1 fruit fly cellular context compared by ENCODE assay signal in the genomic region with DNA sequence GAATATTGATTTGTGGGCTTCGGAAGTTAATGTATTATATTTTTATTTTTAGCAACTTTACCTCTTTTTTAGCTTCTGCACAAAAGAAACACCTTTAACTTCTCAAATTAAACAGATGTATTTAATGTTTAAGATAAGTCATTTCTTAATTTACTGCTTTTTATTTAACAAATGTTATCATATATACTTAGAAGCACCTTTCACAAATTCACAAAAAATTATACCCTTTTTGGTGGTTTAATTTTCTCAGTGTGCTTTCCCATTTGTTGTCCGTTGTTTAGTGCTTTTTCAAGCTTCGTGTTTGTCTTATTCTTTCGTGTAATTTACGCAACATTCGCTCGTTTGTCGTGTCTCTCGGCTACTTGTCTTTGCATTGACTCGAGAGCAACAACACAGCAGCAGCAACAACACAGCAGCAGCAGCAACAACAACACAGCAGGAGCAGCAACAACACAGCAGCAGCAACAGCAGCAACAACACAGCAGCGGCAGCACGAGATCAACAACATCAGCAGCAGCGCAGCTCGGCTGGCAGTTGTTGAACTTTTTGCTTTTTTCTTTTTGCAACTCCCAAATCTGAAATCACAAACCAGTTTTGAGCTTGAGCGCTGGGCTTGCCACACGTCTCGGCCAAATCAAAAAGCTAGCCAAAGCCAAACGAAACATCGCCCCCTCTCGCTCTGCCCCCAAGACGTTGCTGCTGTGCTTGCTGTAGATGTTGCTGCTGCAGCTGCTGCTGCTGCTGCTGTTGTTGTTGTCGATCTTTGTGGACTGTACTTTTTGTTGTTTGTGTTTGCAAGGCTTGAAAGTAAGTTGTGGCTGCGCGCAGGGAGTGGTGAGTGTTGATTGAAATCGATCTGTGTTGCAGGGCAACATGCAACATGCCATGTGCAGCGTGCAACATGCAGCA.
A peak's percentile ranks its signal among the peaks of the same experiment; 100 is the strongest.
TF ChIP-seq lines count a peak whose summit lies in the region.

No protein-coding gene starts in this region.

TF ChIP-seq in whole organism, embryonic, 481 proteins besides CTCF, POLR2A, EP300 and RAD21 (continued from another document):
- TF ChIP-seq Ptx1 (GFP tag; IDR thresholded peaks at IDR 0.05; lab: Robert Waterston, UW) (no peak), CG15601 (tag; optimal IDR thresholded peaks at IDR 0.05; lab: Kevin White, UChicago) (no peak), Fer1 (GFP tag; optimal IDR thresholded peaks at IDR 0.05; lab: Kevin White, UChicago) (peak; percentile 51), ara (GFP tag; IDR thresholded peaks at IDR 0.05; lab: Robert Waterston, UW) (peak; percentile 65), CG11695 (GFP tag; IDR thresholded peaks at IDR 0.05; lab: Robert Waterston, UW) (peak; percentile 77), CG6254 (GFP tag; optimal IDR thresholded peaks at IDR 0.05; lab: Kevin White, UChicago) (peak; percentile 19), CG8765 (GFP tag; IDR thresholded peaks at IDR 0.05; lab: Robert Waterston, UW) (no peak), Neu2 (GFP tag; optimal IDR thresholded peaks at IDR 0.05; lab: Kevin White, UChicago; ENCODE audit: borderline replicate concordance) (no peak), CG12659 (GFP tag; optimal IDR thresholded peaks at IDR 0.05; lab: Kevin White, UChicago) (no peak), CG6765 (GFP tag; optimal IDR thresholded peaks at IDR 0.05; lab: Kevin White, UChicago) (no peak), E2f2 (GFP tag; IDR thresholded peaks at IDR 0.05; lab: Robert Waterston, UW) (no peak), CG17829 (tag; optimal IDR thresholded peaks at IDR 0.05; lab: Kevin White, UChicago) (no peak), CG8089 (GFP tag; optimal IDR thresholded peaks at IDR 0.05; lab: Kevin White, UChicago) (no peak), CG17568 (GFP tag; optimal IDR thresholded peaks at IDR 0.05; lab: Kevin White, UChicago) (no peak), CG32767 (GFP tag; IDR thresholded peaks at IDR 0.05; lab: Robert Waterston, UW) (no peak), CG8944 (GFP tag; optimal IDR thresholded peaks at IDR 0.05; lab: Kevin White, UChicago) (no peak), pum (GFP tag; optimal IDR thresholded peaks at IDR 0.05; lab: Kevin White, UChicago) (no peak), mld (GFP tag; IDR thresholded peaks at IDR 0.05; lab: Robert Waterston, UW; ENCODE audit: partially characterized antibody) (no peak), danr (GFP tag; IDR thresholded peaks at IDR 0.05; lab: Robert Waterston, UW) (no peak), CG7839 (tag; optimal IDR thresholded peaks at IDR 0.05; lab: Kevin White, UChicago) (peak; percentile 39), Rfx (GFP tag; IDR thresholded peaks at IDR 0.05; lab: Robert Waterston, UW) (no peak), tap (tag; optimal IDR thresholded peaks at IDR 0.05; lab: Kevin White, UChicago) (peak; percentile 73), exex (tag; optimal IDR thresholded peaks at IDR 0.05; lab: Kevin White, UChicago) (no peak), p53 (GFP tag; optimal IDR thresholded peaks at IDR 0.05; lab: Kevin White, UChicago) (no peak), zf30C (GFP tag; optimal IDR thresholded peaks at IDR 0.05; lab: Kevin White, UChicago) (no peak), CG12236 (GFP tag; optimal IDR thresholded peaks at IDR 0.05; lab: Kevin White, UChicago) (no peak), Ravus (GFP tag; IDR thresholded peaks at IDR 0.05; lab: Robert Waterston, UW) (peak; percentile 7; the same call in 1 of the 2 replicates), pnt (GFP tag; optimal IDR thresholded peaks at IDR 0.05; lab: Kevin White, UChicago) (no peak), CG9727 (GFP tag; optimal IDR thresholded peaks at IDR 0.05; lab: Kevin White, UChicago) (no peak), Sox100B (GFP tag; optimal IDR thresholded peaks at IDR 0.05; lab: Kevin White, UChicago) (peak; percentile 78), CG9215 (GFP tag; IDR thresholded peaks at IDR 0.05; lab: Robert Waterston, UW) (no peak), Med (GFP tag; lab: Kevin White, UChicago) (peak; percentile 32), repo (GFP tag; optimal IDR thresholded peaks at IDR 0.05; lab: Kevin White, UChicago) (no peak), CG4424 (GFP tag; optimal IDR thresholded peaks at IDR 0.05; lab: Kevin White, UChicago) (peak; percentile 28), CG1602 (GFP tag; optimal IDR thresholded peaks at IDR 0.05; lab: Kevin White, UChicago) (no peak), CG7357 (GFP tag; IDR thresholded peaks at IDR 0.05; lab: Robert Waterston, UW) (no peak), CG2129 (GFP tag; IDR thresholded peaks at IDR 0.05; lab: Robert Waterston, UW; ENCODE audit: partially characterized antibody) (no peak), CG8924 (tag; optimal IDR thresholded peaks at IDR 0.05; lab: Kevin White, UChicago) (peak; percentile 34), CG12155 (GFP tag; optimal IDR thresholded peaks at IDR 0.05; lab: Kevin White, UChicago) (no peak), CG8290 (GFP tag; optimal IDR thresholded peaks at IDR 0.05; lab: Kevin White, UChicago) (no peak), CG8290 (tag; optimal IDR thresholded peaks at IDR 0.05; lab: Kevin White, UChicago) (no peak), CG6854 (GFP tag; optimal IDR thresholded peaks at IDR 0.05; lab: Kevin White, UChicago) (peak; percentile 8), Lim3 (GFP tag; IDR thresholded peaks at IDR 0.05; lab: Robert Waterston, UW) (no peak), nerfin-1 (tag; optimal IDR thresholded peaks at IDR 0.05; lab: Kevin White, UChicago) (no peak), tio (GFP tag; optimal IDR thresholded peaks at IDR 0.05; lab: Kevin White, UChicago) (no peak), cad (GFP tag; optimal IDR thresholded peaks at IDR 0.05; lab: Kevin White, UChicago) (no peak), CG10366 (GFP tag; IDR thresholded peaks at IDR 0.05; lab: Robert Waterston, UW) (no peak), CG31441 (GFP tag; IDR thresholded peaks at IDR 0.05; lab: Robert Waterston, UW) (peak; percentile 63), CG6791 (GFP tag; IDR thresholded peaks at IDR 0.05; lab: Robert Waterston, UW; ENCODE audit: partially characterized antibody) (no peak), CG11398 (GFP tag; optimal IDR thresholded peaks at IDR 0.05; lab: Kevin White, UChicago) (no peak), CG43689 (GFP tag; IDR thresholded peaks at IDR 0.05; lab: Robert Waterston, UW) (0 out of 2 replicates have a peak, but pooled peaks have one; percentile 40), CG15696 (tag; optimal IDR thresholded peaks at IDR 0.05; lab: Kevin White, UChicago) (no peak), dysf (GFP tag; IDR thresholded peaks at IDR 0.05; lab: Robert Waterston, UW) (peak; percentile 5; the same call in 1 of the 3 replicates), nerfin-2 (GFP tag; IDR thresholded peaks at IDR 0.05; lab: Robert Waterston, UW; ENCODE audit: partially characterized antibody) (no peak), gt (GFP tag; IDR thresholded peaks at IDR 0.05; lab: Robert Waterston, UW) (no peak), Nf-YA (GFP tag; IDR thresholded peaks at IDR 0.05; lab: Robert Waterston, UW) (no peak), Hr78 (GFP tag; optimal IDR thresholded peaks at IDR 0.05; lab: Kevin White, UChicago) (no peak), CG17361 (GFP tag; IDR thresholded peaks at IDR 0.05; lab: Robert Waterston, UW) (no peak), Nf-YB (GFP tag; optimal IDR thresholded peaks at IDR 0.05; lab: Kevin White, UChicago) (no peak), gsb (GFP tag; IDR thresholded peaks at IDR 0.05; lab: Robert Waterston, UW) (no peak), bcd (GFP tag; optimal IDR thresholded peaks at IDR 0.05; lab: Kevin White, UChicago) (no peak), Usf (GFP tag; optimal IDR thresholded peaks at IDR 0.05; lab: Kevin White, UChicago) (no peak), E2f1 (GFP tag; IDR thresholded peaks at IDR 0.05; lab: Robert Waterston, UW) (peak; percentile 65), CG11247 (GFP tag; IDR thresholded peaks at IDR 0.05; lab: Robert Waterston, UW) (no peak), bsh (GFP tag; optimal IDR thresholded peaks at IDR 0.05; lab: Kevin White, UChicago) (no peak), CG4360 (GFP tag; IDR thresholded peaks at IDR 0.05; lab: Robert Waterston, UW) (peak; percentile 93), CG11696 (GFP tag; IDR thresholded peaks at IDR 0.05; lab: Robert Waterston, UW) (0 out of 2 replicates have a peak, but pooled peaks have one; percentile 31), phol (tag; optimal IDR thresholded peaks at IDR 0.05; lab: Kevin White, UChicago) (peak; percentile 73), HmgD (GFP tag; optimal IDR thresholded peaks at IDR 0.05; lab: Kevin White, UChicago) (no peak), ssp (GFP tag; IDR thresholded peaks at IDR 0.05; lab: Robert Waterston, UW) (no peak), al (GFP tag; IDR thresholded peaks at IDR 0.05; lab: Robert Waterston, UW) (no peak), H15 (GFP tag; IDR thresholded peaks at IDR 0.05; lab: Robert Waterston, UW) (0 out of 3 replicates have a peak, but pooled peaks have one; percentile 55), twi (tag; optimal IDR thresholded peaks at IDR 0.05; lab: Kevin White, UChicago) (no peak), gem (tag; optimal IDR thresholded peaks at IDR 0.05; lab: Kevin White, UChicago) (peak; percentile 62), CG12744 (GFP tag; optimal IDR thresholded peaks at IDR 0.05; lab: Kevin White, UChicago) (no peak), PHDP (tag; optimal IDR thresholded peaks at IDR 0.05; lab: Kevin White, UChicago) (no peak), CG4328 (GFP tag; optimal IDR thresholded peaks at IDR 0.05; lab: Kevin White, UChicago) (no peak), CG18619 (GFP tag; optimal IDR thresholded peaks at IDR 0.05; lab: Kevin White, UChicago) (no peak), salm (tag; optimal IDR thresholded peaks at IDR 0.05; lab: Kevin White, UChicago) (peak; percentile 26), CG14050 (GFP tag; IDR thresholded peaks at IDR 0.05; lab: Robert Waterston, UW) (peak; percentile 62; the same call in 2 of the 3 replicates), Fer3 (tag; optimal IDR thresholded peaks at IDR 0.05; lab: Kevin White, UChicago) (peak; percentile 10), CG13424 (tag; optimal IDR thresholded peaks at IDR 0.05; lab: Kevin White, UChicago) (no peak), gce (GFP tag; IDR thresholded peaks at IDR 0.05; lab: Robert Waterston, UW) (no peak), B-H2 (GFP tag; optimal IDR thresholded peaks at IDR 0.05; lab: Kevin White, UChicago) (no peak), vvl (GFP tag; IDR thresholded peaks at IDR 0.05; lab: Robert Waterston, UW) (no peak), zfh1 (GFP tag; IDR thresholded peaks at IDR 0.05; lab: Robert Waterston, UW) (no peak), Meics (GFP tag; optimal IDR thresholded peaks at IDR 0.05; lab: Kevin White, UChicago) (peak; percentile 43), sens (GFP tag; lab: Kevin White, UChicago) (no peak), CG2199 (GFP tag; IDR thresholded peaks at IDR 0.05; lab: Robert Waterston, UW) (no peak), Elba2 (GFP tag; optimal IDR thresholded peaks at IDR 0.05; lab: Kevin White, UChicago) (no peak), dpn (GFP tag; optimal IDR thresholded peaks at IDR 0.05; lab: Kevin White, UChicago) (no peak), CG18262 (tag; optimal IDR thresholded peaks at IDR 0.05; lab: Kevin White, UChicago) (peak; percentile 9), CG3407 (GFP tag; optimal IDR thresholded peaks at IDR 0.05; lab: Kevin White, UChicago) (no peak), bowl (GFP tag; IDR thresholded peaks at IDR 0.05; lab: Robert Waterston, UW) (no peak), sr (GFP tag; IDR thresholded peaks at IDR 0.05; lab: Robert Waterston, UW) (no peak), aop (GFP tag; IDR thresholded peaks at IDR 0.05; lab: Robert Waterston, UW) (no peak), CG4854 (GFP tag; optimal IDR thresholded peaks at IDR 0.05; lab: Kevin White, UChicago) (no peak), NC2β (GFP tag; optimal IDR thresholded peaks at IDR 0.05; lab: Kevin White, UChicago) (no peak), corto (GFP tag; optimal IDR thresholded peaks at IDR 0.05; lab: Kevin White, UChicago) (no peak), slp2 (GFP tag; optimal IDR thresholded peaks at IDR 0.05; lab: Kevin White, UChicago) (no peak), CG31365 (tag; optimal IDR thresholded peaks at IDR 0.05; lab: Kevin White, UChicago) (no peak), CG3726 (GFP tag; IDR thresholded peaks at IDR 0.05; lab: Robert Waterston, UW) (no peak), Eip74EF (GFP tag; optimal IDR thresholded peaks at IDR 0.05; lab: Kevin White, UChicago) (no peak), CG2712 (tag; optimal IDR thresholded peaks at IDR 0.05; lab: Kevin White, UChicago) (peak; percentile 34), Awh (GFP tag; IDR thresholded peaks at IDR 0.05; lab: Robert Waterston, UW) (no peak; the same call in 1 of the 2 replicates), GATAe (GFP tag; conservative IDR thresholded peaks at IDR 0.05; lab: Robert Waterston, UW) (no peak), CG14965 (GFP tag; optimal IDR thresholded peaks at IDR 0.05; lab: Kevin White, UChicago; ENCODE audit: borderline replicate concordance) (no peak)
